Worm (Caenorhabditis elegans) whole organism, L4/young adult: ENCODE measurements around the gene F33E11.3.

Source experiments
- W03F9.2 ChIP-seq: fragments of 150-350 bp; optimal IDR thresholded peaks from 2 replicates; lab custom pipeline; 2014; ENCODE audit warnings: missing biosample characterization, missing genetic modification characterization
- dao-5 ChIP-seq: sonication (generic microtip); optimal IDR thresholded peaks from 2 replicates; lab custom pipeline; 2016; ENCODE audit warnings: missing genotype, missing genetic modification characterization, moderate library complexity, missing compliant biosample characterization
- him-1 ChIP-seq: sonication (generic microtip); optimal IDR thresholded peaks from 2 replicates; lab custom pipeline; 2016; ENCODE audit warnings: missing genotype, missing genetic modification reagents, missing genetic modification characterization, missing compliant biosample characterization

F33E11.3 gene

ce11 chrV:265062-265963 is 39.2 kb downstream of the F33E11.3 start:
- TF ChIP-seq him-1 (tag; lab: Kevin White, UChicago) = peak; percentile 53

- TF ChIP-seq him-1 (tag; lab: Kevin White, UChicago) (no peak), dao-5 (tag; lab: Kevin White, UChicago) (no peak), W03F9.2 (tag; lab: Kevin White, UChicago) (no peak)
Measured at ce11 chrV:260334-260733, 44.2 kb downstream of the F33E11.3 start.

- TF ChIP-seq him-1 (tag; lab: Kevin White, UChicago) (no peak), dao-5 (tag; lab: Kevin White, UChicago) (no peak), W03F9.2 (tag; lab: Kevin White, UChicago) (no peak)
Measured at ce11 chrV:258730-259129, 45.8 kb downstream of the F33E11.3 start, which contains the start of gene nhr-204. Gene nhr-204 (minus strand): TSS chrV:258830.

- TF ChIP-seq dao-5 (tag; lab: Kevin White, UChicago) = no peak
- no peak for TF ChIP-seq W03F9.2 (tag; lab: Kevin White, UChicago)
- no peak for TF ChIP-seq him-1 (tag; lab: Kevin White, UChicago)
Measured at ce11 chrV:254591-254990, 49.9 kb downstream of the F33E11.3 start, which contains the start of gene str-121. Gene str-121 (minus strand): TSS chrV:254691.

ce11 chrV:251652-252051 is 52.9 kb downstream of the F33E11.3 start, which contains the start of gene oac-39:
Gene oac-39 (minus strand): TSS chrV:251752.
- TF ChIP-seq dao-5 (tag; lab: Kevin White, UChicago) (no peak), him-1 (tag; lab: Kevin White, UChicago) (no peak), W03F9.2 (tag; lab: Kevin White, UChicago) (no peak)
